Fruit fly (Drosophila melanogaster) whole organism, wandering third instar larva: Measurements from ENCODE around the gene dco.

Experiments used
- Abd-B ChIP-seq: fragments of >200 bp; optimal IDR thresholded peaks from 2 replicates; lab custom pipeline; 2017; ENCODE audit warnings: missing biosample characterization, missing genetic modification characterization
- CG32264 ChIP-seq: fragments of 200-800 bp; sonication (Bioruptor generic); optimal IDR thresholded peaks from 2 replicates; lab custom pipeline; 2016; ENCODE audit warnings: missing biosample characterization, missing genetic modification characterization
- CG9705 ChIP-seq: fragments of 200-800 bp; sonication (Bioruptor generic); optimal IDR thresholded peaks from 2 replicates; lab custom pipeline; 2018; ENCODE audit warnings: missing biosample characterization, mild to moderate bottlenecking, missing genetic modification characterization
- CrebA ChIP-seq: fragments of 200-800 bp; sonication (Bioruptor generic); optimal IDR thresholded peaks from 2 replicates; lab custom pipeline; 2016; ENCODE audit warnings: missing biosample characterization, mild to moderate bottlenecking, missing genetic modification characterization, borderline replicate concordance
- Dfd ChIP-seq: fragments of >200 bp; optimal IDR thresholded peaks from 2 replicates; lab custom pipeline; 2017; ENCODE audit warnings: missing biosample characterization, missing genetic modification characterization
- Dif ChIP-seq: fragments of 200-275, 200-300 bp; sonication (Bioruptor generic); optimal IDR thresholded peaks from 2 replicates; lab custom pipeline; 2018; ENCODE audit warnings: missing biosample characterization, missing genetic modification characterization; ENCODE audit not compliant: partially characterized antibody
- GATAd ChIP-seq: sonication (Bioruptor generic); optimal IDR thresholded peaks from 2 replicates; lab custom pipeline; 2016; ENCODE audit warnings: missing biosample characterization, missing genetic modification characterization
- HLH106 ChIP-seq: fragments of 200-800 bp; optimal IDR thresholded peaks from 3 replicates; lab custom pipeline; 2019; ENCODE audit warnings: missing biosample characterization, mild to moderate bottlenecking, missing genetic modification characterization, moderate library complexity
- Hnf4 ChIP-seq: fragments of 200-800 bp; sonication (Bioruptor generic); optimal IDR thresholded peaks from 2 replicates; lab custom pipeline; 2016; ENCODE audit warnings: missing biosample characterization, mild to moderate bottlenecking, missing genetic modification characterization
- Hr78 ChIP-seq: fragments of >200 bp; optimal IDR thresholded peaks from 2 replicates; lab custom pipeline; 2017; ENCODE audit warnings: missing biosample characterization, missing genetic modification characterization
- Hr83 ChIP-seq: fragments of 200-300 bp; sonication (Bioruptor generic); optimal IDR thresholded peaks from 2 replicates; lab custom pipeline; 2016; ENCODE audit warnings: missing biosample characterization, mild to moderate bottlenecking, missing genetic modification characterization, moderate library complexity; ENCODE audit not compliant: poor library complexity, severe bottlenecking
- Jra ChIP-seq: sonication (Bioruptor generic); optimal IDR thresholded peaks from 2 replicates; lab custom pipeline; 2016; ENCODE audit warnings: missing biosample characterization, missing genetic modification characterization
- Mio ChIP-seq: sonication (Bioruptor generic); optimal IDR thresholded peaks from 2 replicates; lab custom pipeline; 2016; ENCODE audit warnings: missing biosample characterization, missing genetic modification characterization
- Myc ChIP-seq: fragments of >200 bp; optimal IDR thresholded peaks from 2 replicates; lab custom pipeline; 2017
- N ChIP-seq: fragments of >200 bp; optimal IDR thresholded peaks from 2 replicates; lab custom pipeline; 2018; ENCODE audit warnings: missing biosample characterization, missing external identifiers, missing genetic modification characterization
- OdsH ChIP-seq: fragments of 200-800 bp; sonication (Bioruptor generic); optimal IDR thresholded peaks from 2 replicates; lab custom pipeline; 2016; ENCODE audit warnings: missing biosample characterization, mild to moderate bottlenecking, missing genetic modification characterization
- Rel ChIP-seq, 2 experiments: fragments of 200-800 bp; sonication (Bioruptor generic) in 1 of 2; optimal IDR thresholded peaks; 2 replicates in 1 of 2; 3 replicates in 1 of 2; lab custom pipeline; 2016 to 2019; ENCODE audit warnings: mild to moderate bottlenecking in 2 of 2, missing biosample characterization in 2 of 2, missing genetic modification characterization in 2 of 2, moderate library complexity in 1 of 2
- Sp1 ChIP-seq: fragments of 200-800 bp; sonication (Bioruptor generic); optimal IDR thresholded peaks from 3 replicates; lab custom pipeline; 2019; ENCODE audit warnings: missing biosample characterization, mild to moderate bottlenecking, missing genetic modification characterization, moderate library complexity
- Vsx2 ChIP-seq: fragments of 200-300, 225-300 bp; sonication (Bioruptor generic); optimal IDR thresholded peaks from 2 replicates; lab custom pipeline; 2018; ENCODE audit warnings: missing biosample characterization, missing genetic modification characterization; ENCODE audit not compliant: partially characterized antibody
- br ChIP-seq: fragments of 200-800 bp; sonication (Bioruptor generic); optimal IDR thresholded peaks from 2 replicates; lab custom pipeline; 2016; ENCODE audit warnings: missing biosample characterization, missing genetic modification characterization
- brk ChIP-seq: fragments of 200-800 bp; sonication (Bioruptor generic); optimal IDR thresholded peaks from 2 replicates; lab custom pipeline; 2016; ENCODE audit warnings: missing biosample characterization, mild to moderate bottlenecking, missing genetic modification characterization
- dl ChIP-seq, 2 experiments: fragments of 175-275, 200-275 bp in 1 of 2; fragments of 200-275 bp in 1 of 2; sonication (Bioruptor generic); optimal IDR thresholded peaks; lab custom pipeline; 2018; ENCODE audit warnings: mild to moderate bottlenecking in 2 of 2, missing biosample characterization in 2 of 2, missing genetic modification characterization in 2 of 2, moderate library complexity in 2 of 2; ENCODE audit not compliant: partially characterized antibody in 2 of 2, insufficient read depth in 1 of 2
- dmrt93B ChIP-seq: fragments of 200-800 bp; sonication (Bioruptor generic); optimal IDR thresholded peaks from 2 replicates; lab custom pipeline; 2018; ENCODE audit warnings: missing biosample characterization, mild to moderate bottlenecking, missing genetic modification characterization
- dsf ChIP-seq: sonication (Bioruptor generic); optimal IDR thresholded peaks from 2 replicates; lab custom pipeline; 2016; ENCODE audit warnings: missing biosample characterization, missing genetic modification characterization, borderline replicate concordance
- ey ChIP-seq: fragments of 200-800 bp; sonication (Bioruptor generic); optimal IDR thresholded peaks from 2 replicates; lab custom pipeline; 2016; ENCODE audit warnings: missing biosample characterization, missing genetic modification characterization
- foxo ChIP-seq, 2 experiments: fragments of 200-800 bp; sonication (Bioruptor generic); optimal IDR thresholded peaks; 2 replicates in 1 of 2; 3 replicates in 1 of 2; lab custom pipeline; 2016 to 2017; ENCODE audit warnings: missing biosample characterization in 2 of 2, missing genetic modification characterization in 2 of 2
- fru ChIP-seq: fragments of 200-800 bp; sonication (Bioruptor generic); optimal IDR thresholded peaks from 3 replicates; lab custom pipeline; 2016; ENCODE audit warnings: missing biosample characterization, mild to moderate bottlenecking, missing genetic modification characterization
- h ChIP-seq: fragments of 200-800 bp; sonication (Bioruptor generic); optimal IDR thresholded peaks from 3 replicates; lab custom pipeline; 2016; ENCODE audit warnings: missing biosample characterization, mild to moderate bottlenecking, missing genetic modification characterization
- jim ChIP-seq: fragments of 175-275, 200-325 bp; sonication (Bioruptor generic); optimal IDR thresholded peaks from 2 replicates; lab custom pipeline; 2016; ENCODE audit warnings: missing biosample characterization, mild to moderate bottlenecking, missing genetic modification characterization
- lola ChIP-seq: fragments of >200 bp; optimal IDR thresholded peaks from 2 replicates; lab custom pipeline; 2017; ENCODE audit warnings: missing biosample characterization, missing genetic modification characterization
- pan ChIP-seq: fragments of >200 bp; optimal IDR thresholded peaks from 2 replicates; lab custom pipeline; 2017
- psq ChIP-seq: fragments of 200-800 bp; sonication (Bioruptor generic); optimal IDR thresholded peaks from 3 replicates; lab custom pipeline; 2017; ENCODE audit warnings: missing biosample characterization, mild to moderate bottlenecking, missing genetic modification characterization, moderate library complexity
- rgr ChIP-seq: fragments of 200-800 bp; sonication (Bioruptor generic); optimal IDR thresholded peaks from 3 replicates; lab custom pipeline; 2016; ENCODE audit warnings: missing biosample characterization, mild to moderate bottlenecking, missing genetic modification characterization
- sage ChIP-seq: fragments of 200-800 bp; sonication (Bioruptor generic); optimal IDR thresholded peaks from 2 replicates; lab custom pipeline; 2016; ENCODE audit warnings: missing biosample characterization, mild to moderate bottlenecking, missing genetic modification characterization
- sv ChIP-seq: fragments of 200-800 bp; sonication (Bioruptor generic); optimal IDR thresholded peaks from 3 replicates; lab custom pipeline; 2016; ENCODE audit warnings: missing biosample characterization, missing genetic modification characterization
- tai ChIP-seq: sonication (Bioruptor generic); optimal IDR thresholded peaks from 2 replicates; lab custom pipeline; 2016; ENCODE audit warnings: missing biosample characterization, missing genetic modification characterization
- usp ChIP-seq: fragments of >200 bp; optimal IDR thresholded peaks from 2 replicates; lab custom pipeline; 2017; ENCODE audit warnings: missing biosample characterization, missing genetic modification characterization
- woc ChIP-seq: sonication (Bioruptor generic); optimal IDR thresholded peaks from 2 replicates; lab custom pipeline; 2016; ENCODE audit warnings: missing biosample characterization, mild to moderate bottlenecking, missing genetic modification characterization

dco gene

dm6 chr3R:31064653-31065322, 3.8 kb upstream of the dco start, which contains the start of gene Sox100B:
Sox100B (plus strand) TSS chr3R:31065253.
- TF ChIP-seq HLH106 (tag; lab: Kevin White, UChicago): peak; percentile 5
- TF ChIP-seq h (GFP tag; lab: Kevin White, UChicago): no peak
- no peak for TF ChIP-seq Rel (GFP tag; optimal IDR thresholded peaks at IDR 0.05; lab: Kevin White, UChicago)
- no peak for TF ChIP-seq Rel (tag; optimal IDR thresholded peaks at IDR 0.05; lab: Kevin White, UChicago)
- no peak for TF ChIP-seq Mio (GFP tag; lab: Kevin White, UChicago)
- no peak for TF ChIP-seq sage (GFP tag; lab: Kevin White, UChicago)

dm6 chr3R:31062344-31062964, 1.4 kb upstream of the dco start:
- TF ChIP-seq Dfd (GFP tag; lab: Kevin White, UChicago): no peak
- no peak for TF ChIP-seq CrebA (GFP tag; lab: Kevin White, UChicago)
- no peak for TF ChIP-seq Jra (GFP tag; lab: Kevin White, UChicago)
- peak; percentile 19 for TF ChIP-seq sage (GFP tag; lab: Kevin White, UChicago)
- no peak for TF ChIP-seq Hr78
- TF ChIP-seq GATAd (GFP tag; lab: Kevin White, UChicago): no peak
- TF ChIP-seq Abd-B: no peak
- peak; percentile 27 for TF ChIP-seq Hnf4 (GFP tag; lab: Kevin White, UChicago)
- TF ChIP-seq h (GFP tag; lab: Kevin White, UChicago): peak; percentile 20
- no peak for TF ChIP-seq jim (GFP tag; lab: Kevin White, UChicago)
- no peak for TF ChIP-seq dsf
- TF ChIP-seq dmrt93B (GFP tag; lab: Kevin White, UChicago): no peak
- TF ChIP-seq N: no peak
- no peak for TF ChIP-seq lola (GFP tag; lab: Kevin White, UChicago)
- no peak for TF ChIP-seq CG32264 (GFP tag; lab: Kevin White, UChicago)
- peak; percentile 23 for TF ChIP-seq fru (GFP tag; lab: Kevin White, UChicago)
- TF ChIP-seq HLH106 (tag; lab: Kevin White, UChicago): no peak
- TF ChIP-seq Vsx2: peak; percentile 82
- TF ChIP-seq CG9705 (GFP tag; lab: Kevin White, UChicago): no peak
- no peak for TF ChIP-seq pan (lab: Kevin White, UChicago)
- peak; percentile 3 for TF ChIP-seq rgr (GFP tag; lab: Kevin White, UChicago)
- peak; percentile 34 for TF ChIP-seq OdsH (GFP tag; lab: Kevin White, UChicago)
- no peak for TF ChIP-seq sv (GFP tag; lab: Kevin White, UChicago)
- TF ChIP-seq dl (GFP tag; optimal IDR thresholded peaks at IDR 0.05; lab: Kevin White, UChicago; ENCODE audit: insufficient read depth in 1 of 2, partially characterized antibody in 2 of 2): peak in 1 of 2 experiments; percentile 38
- no peak for TF ChIP-seq woc (GFP tag; lab: Kevin White, UChicago)
- no peak for TF ChIP-seq tai (GFP tag; lab: Kevin White, UChicago)
- peak; percentile 9 for TF ChIP-seq brk (GFP tag; lab: Kevin White, UChicago)
- peak; percentile 26 for TF ChIP-seq ey
- TF ChIP-seq Myc (lab: Kevin White, UChicago): no peak
- TF ChIP-seq foxo (GFP tag; optimal IDR thresholded peaks at IDR 0.05; lab: Kevin White, UChicago): peak in 1 of 2 experiments; percentile 48
- TF ChIP-seq Rel (GFP tag; optimal IDR thresholded peaks at IDR 0.05; lab: Kevin White, UChicago): no peak
- no peak for TF ChIP-seq Rel (tag; optimal IDR thresholded peaks at IDR 0.05; lab: Kevin White, UChicago)
- TF ChIP-seq Sp1 (GFP tag; lab: Kevin White, UChicago): peak; percentile 73
- no peak for TF ChIP-seq Mio (GFP tag; lab: Kevin White, UChicago)
- TF ChIP-seq Dif: no peak
- TF ChIP-seq br (GFP tag; lab: Kevin White, UChicago): peak; percentile 4
- no peak for TF ChIP-seq usp (GFP tag; lab: Kevin White, UChicago)
- peak; percentile 2 for TF ChIP-seq psq (GFP tag; lab: Kevin White, UChicago)
- no peak for TF ChIP-seq Hr83 (GFP tag; lab: Kevin White, UChicago)
